Fruit fly (Drosophila melanogaster) whole organism, embryonic: ENCODE data around the gene ATPsyngamma.

Source experiments
- CG10147 ChIP-seq: fragments of 200-800 bp; sonication (Bioruptor generic); optimal IDR thresholded peaks from 2 replicates; lab custom pipeline; 2019; ENCODE audit warnings: missing biosample characterization, mild to moderate bottlenecking, missing genetic modification characterization, moderate library complexity
- CG11696 ChIP-seq: fragments of 200-800 bp; sonication (Bioruptor generic); IDR thresholded peaks from 2 replicates; pipeline ENCODE4 v1.3.6; 2022; ENCODE audit warnings: missing biosample characterization, missing genetic modification characterization
- CG12236 ChIP-seq: fragments of 200-800 bp; sonication (Bioruptor generic); optimal IDR thresholded peaks from 2 replicates; lab custom pipeline; 2016; ENCODE audit warnings: missing biosample characterization, missing genetic modification characterization
- CG13894 ChIP-seq: fragments of 200-800 bp; sonication (Bioruptor generic); optimal IDR thresholded peaks from 3 replicates; lab custom pipeline; 2018; ENCODE audit warnings: missing biosample characterization, mild to moderate bottlenecking, missing genetic modification characterization, moderate library complexity
- CG15514 ChIP-seq: fragments of 200-800 bp; sonication (Bioruptor generic); optimal IDR thresholded peaks from 3 replicates; lab custom pipeline; 2017; ENCODE audit warnings: missing biosample characterization, missing genetic modification characterization, mild to moderate bottlenecking, moderate library complexity, missing genetic modification reagents
- CG18599 ChIP-seq: fragments of 200-800 bp; sonication (Bioruptor generic); optimal IDR thresholded peaks from 3 replicates; lab custom pipeline; 2017; ENCODE audit warnings: missing biosample characterization, missing genetic modification characterization, mild to moderate bottlenecking, moderate library complexity, missing genetic modification reagents
- CG2678 ChIP-seq: fragments of 200-800 bp; sonication (Bioruptor generic); optimal IDR thresholded peaks from 3 replicates; lab custom pipeline; 2019; ENCODE audit warnings: missing biosample characterization, mild to moderate bottlenecking, missing genetic modification characterization, moderate library complexity
- CG2712 ChIP-seq: fragments of 200-800 bp; optimal IDR thresholded peaks from 3 replicates; lab custom pipeline; 2019; ENCODE audit warnings: missing biosample characterization, mild to moderate bottlenecking, missing genetic modification characterization, moderate library complexity
- CG31388 ChIP-seq: fragments of 200-800 bp; sonication (Bioruptor generic); optimal IDR thresholded peaks from 2 replicates; lab custom pipeline; 2016; ENCODE audit warnings: missing biosample characterization, missing genetic modification characterization
- CG32767 ChIP-seq: fragments of 200-800 bp; sonication (Bioruptor generic); IDR thresholded peaks from 2 replicates; pipeline ENCODE4 v1.3.6; 2022; ENCODE audit warnings: missing biosample characterization, missing genetic modification characterization
- CG3847 ChIP-seq: fragments of 200-800 bp; sonication (Bioruptor generic); IDR thresholded peaks from 2 replicates; pipeline ENCODE4 v1.3.6; 2022; ENCODE audit warnings: missing biosample characterization, missing genetic modification characterization
- CG42726 ChIP-seq: fragments of 200-800 bp; sonication (Bioruptor generic); IDR thresholded peaks from 2 replicates; pipeline ENCODE4 v1.3.6; 2022; ENCODE audit warnings: missing biosample characterization, missing genetic modification characterization; ENCODE audit not compliant: partially characterized antibody
- CG6175 ChIP-seq: fragments of 200-800 bp; sonication (Bioruptor generic); IDR thresholded peaks from 3 replicates; pipeline ENCODE4 v1.3.6; 2022; ENCODE audit warnings: missing biosample characterization, missing genetic modification characterization
- CG7745 ChIP-seq: fragments of 200-800 bp; sonication (Bioruptor generic); optimal IDR thresholded peaks from 2 replicates; lab custom pipeline; 2018; ENCODE audit warnings: missing biosample characterization, mild to moderate bottlenecking, missing genetic modification characterization, moderate library complexity
- CG7839 ChIP-seq: fragments of 200-800 bp; sonication (Bioruptor generic); optimal IDR thresholded peaks from 3 replicates; lab custom pipeline; 2018; ENCODE audit warnings: missing biosample characterization, mild to moderate bottlenecking, missing genetic modification characterization, moderate library complexity
- CG7987 ChIP-seq: fragments of 200-800 bp; sonication (Bioruptor generic); optimal IDR thresholded peaks from 2 replicates; lab custom pipeline; 2018; ENCODE audit warnings: missing biosample characterization, mild to moderate bottlenecking, missing genetic modification characterization, moderate library complexity
- Dref ChIP-seq: fragments of 200-800 bp; sonication (Bioruptor generic); IDR thresholded peaks from 2 replicates; pipeline ENCODE4 v1.3.6; 2022; ENCODE audit warnings: missing biosample characterization, missing genetic modification characterization
- Ets97D ChIP-seq: fragments of 200-800 bp; sonication (Bioruptor generic); optimal IDR thresholded peaks from 3 replicates; lab custom pipeline; 2016; ENCODE audit warnings: missing biosample characterization, missing genetic modification characterization
- Fer3 ChIP-seq: fragments of 200-800 bp; sonication (Bioruptor generic); optimal IDR thresholded peaks from 2 replicates; lab custom pipeline; 2018; ENCODE audit warnings: missing biosample characterization, mild to moderate bottlenecking, missing genetic modification characterization, moderate library complexity
- HLHmδ ChIP-seq: fragments of 200-800 bp; sonication (Bioruptor generic); optimal IDR thresholded peaks from 2 replicates; lab custom pipeline; 2018; ENCODE audit warnings: missing biosample characterization, mild to moderate bottlenecking, missing genetic modification characterization, moderate library complexity
- Hey ChIP-seq: fragments of 200-800 bp; sonication (Bioruptor generic); optimal IDR thresholded peaks from 3 replicates; lab custom pipeline; 2018; ENCODE audit warnings: missing biosample characterization, mild to moderate bottlenecking, missing genetic modification characterization
- HmgZ ChIP-seq: fragments of 200-800 bp; sonication (Bioruptor generic); optimal IDR thresholded peaks from 2 replicates; lab custom pipeline; 2018; ENCODE audit warnings: missing biosample characterization, mild to moderate bottlenecking, missing genetic modification characterization
- Hr78 ChIP-seq, 2 experiments: fragments of 200-800 bp in 1 of 2; fragments of >200 bp in 1 of 2; sonication (Bioruptor generic) in 1 of 2; optimal IDR thresholded peaks; 2 replicates each; lab custom pipeline; 2017 to 2019; ENCODE audit warnings: missing biosample characterization in 2 of 2, missing genetic modification characterization in 2 of 2, mild to moderate bottlenecking in 1 of 2, moderate library complexity in 1 of 2
- Jarid2 ChIP-seq: fragments of 200-800 bp; sonication (Bioruptor generic); optimal IDR thresholded peaks from 3 replicates; lab custom pipeline; 2017; ENCODE audit warnings: mild to moderate bottlenecking, missing biosample characterization, missing genetic modification reagents, missing genetic modification characterization
- Meics ChIP-seq: fragments of 200-800 bp; sonication (Bioruptor generic); optimal IDR thresholded peaks from 2 replicates; lab custom pipeline; 2017; ENCODE audit warnings: missing biosample characterization, mild to moderate bottlenecking, missing genetic modification characterization
- Opbp ChIP-seq: fragments of 200-800 bp; sonication (Bioruptor generic); IDR thresholded peaks from 3 replicates; pipeline ENCODE4 v1.3.6; 2022; ENCODE audit warnings: missing biosample characterization, missing genetic modification characterization; ENCODE audit not compliant: partially characterized antibody
- al ChIP-seq: fragments of 200-800 bp; sonication (Bioruptor generic); IDR thresholded peaks from 2 replicates; pipeline ENCODE4 v1.3.6; 2022; ENCODE audit warnings: missing biosample characterization, missing genetic modification characterization
- az2 ChIP-seq: fragments of 200-800 bp; sonication (Bioruptor generic); optimal IDR thresholded peaks from 3 replicates; lab custom pipeline; 2016; ENCODE audit warnings: missing biosample characterization, missing genetic modification characterization
- bab2 ChIP-seq: fragments of 200-800 bp; sonication (Bioruptor generic); optimal IDR thresholded peaks from 2 replicates; lab custom pipeline; 2016; ENCODE audit warnings: missing biosample characterization, missing genetic modification characterization
- cg ChIP-seq: fragments of 200-800 bp; sonication (Bioruptor generic); optimal IDR thresholded peaks from 3 replicates; lab custom pipeline; 2019; ENCODE audit warnings: missing biosample characterization, mild to moderate bottlenecking, missing genetic modification characterization, moderate library complexity
- gt ChIP-seq: fragments of 200-800 bp; sonication (Bioruptor generic); IDR thresholded peaks from 2 replicates; pipeline ENCODE4 v1.3.6; 2022; ENCODE audit warnings: missing biosample characterization, missing genetic modification characterization
- her ChIP-seq: fragments of 200-800 bp; sonication (Bioruptor generic); optimal IDR thresholded peaks from 2 replicates; lab custom pipeline; 2016; ENCODE audit warnings: missing biosample characterization, missing genetic modification characterization
- jing ChIP-seq: fragments of 200-800 bp; sonication (Bioruptor generic); optimal IDR thresholded peaks from 2 replicates; lab custom pipeline; 2018; ENCODE audit warnings: missing biosample characterization, mild to moderate bottlenecking, missing genetic modification characterization
- lilli ChIP-seq: fragments of 200-800 bp; sonication (Bioruptor generic); optimal IDR thresholded peaks from 3 replicates; lab custom pipeline; 2016; ENCODE audit warnings: missing biosample characterization, missing genetic modification characterization
- maf-S ChIP-seq: fragments of 200-800 bp; sonication (Bioruptor generic); optimal IDR thresholded peaks from 2 replicates; lab custom pipeline; 2016; ENCODE audit warnings: missing biosample characterization, missing genetic modification characterization
- onecut ChIP-seq: fragments of 200-800 bp; sonication (Bioruptor generic); IDR thresholded peaks from 2 replicates; pipeline ENCODE4 v1.3.6; 2022; ENCODE audit warnings: missing biosample characterization, missing genetic modification characterization
- pnt ChIP-seq: fragments of 200-800 bp; sonication (Bioruptor generic); optimal IDR thresholded peaks from 3 replicates; lab custom pipeline; 2016; ENCODE audit warnings: missing biosample characterization, missing genetic modification characterization
- rib ChIP-seq: fragments of 200-800 bp; sonication (Bioruptor generic); IDR thresholded peaks from 2 replicates; pipeline ENCODE4 v1.3.6; 2022; ENCODE audit warnings: missing biosample characterization, missing genetic modification characterization
- schlank ChIP-seq: fragments of 200-800 bp; sonication (Bioruptor generic); optimal IDR thresholded peaks from 2 replicates; lab custom pipeline; 2018; ENCODE audit warnings: missing biosample characterization, mild to moderate bottlenecking, missing genetic modification characterization
- sd ChIP-seq: fragments of 200-800 bp; sonication (Bioruptor generic); optimal IDR thresholded peaks from 3 replicates; lab custom pipeline; 2018; ENCODE audit warnings: missing biosample characterization, mild to moderate bottlenecking, missing genetic modification characterization, moderate library complexity
- sens ChIP-seq: fragments of 200-800 bp; sonication (Bioruptor generic); peaks from one replicate; lab custom pipeline; 2016; ENCODE audit warnings: missing biosample characterization, missing genetic modification characterization
- sob ChIP-seq: fragments of 200-800 bp; sonication (Bioruptor generic); IDR thresholded peaks from 2 replicates; pipeline ENCODE4 v1.3.6; 2022; ENCODE audit warnings: missing biosample characterization, missing genetic modification characterization
- sqz ChIP-seq: fragments of 200-800 bp; sonication (Bioruptor generic); optimal IDR thresholded peaks from 3 replicates; lab custom pipeline; 2018; ENCODE audit warnings: missing biosample characterization, mild to moderate bottlenecking, missing genetic modification characterization
- ssp ChIP-seq: fragments of 200-800 bp; sonication (Bioruptor generic); IDR thresholded peaks from 2 replicates; pipeline ENCODE4 v1.3.6; 2022; ENCODE audit warnings: missing biosample characterization, missing genetic modification characterization
- unc-4 ChIP-seq: fragments of 200-800 bp; sonication (Bioruptor generic); IDR thresholded peaks from 2 replicates; pipeline ENCODE4 v1.3.6; 2022; ENCODE audit warnings: missing biosample characterization, missing genetic modification characterization; ENCODE audit not compliant: partially characterized antibody
- unpg ChIP-seq: fragments of 200-800 bp; sonication (Bioruptor generic); optimal IDR thresholded peaks from 3 replicates; lab custom pipeline; 2018; ENCODE audit warnings: missing biosample characterization, mild to moderate bottlenecking, missing genetic modification characterization, moderate library complexity
- wek ChIP-seq: fragments of 200-800 bp; sonication (Bioruptor generic); optimal IDR thresholded peaks from 3 replicates; lab custom pipeline; 2018; ENCODE audit warnings: missing biosample characterization, mild to moderate bottlenecking, missing genetic modification characterization, moderate library complexity
- zen2 ChIP-seq: fragments of 200-800 bp; sonication (Bioruptor generic); IDR thresholded peaks from 3 replicates; pipeline ENCODE4 v1.3.6; 2022; ENCODE audit warnings: missing biosample characterization, missing genetic modification characterization; ENCODE audit not compliant: partially characterized antibody
- zfh1 ChIP-seq: fragments of 200-800 bp; sonication (Bioruptor generic); IDR thresholded peaks from 3 replicates; pipeline ENCODE4 v1.3.6; 2022; ENCODE audit warnings: missing biosample characterization, missing genetic modification characterization

The ATPsyngamma gene

dm6 chr3R:29778139-29778984 is 29.4 kb upstream of the ATPsyngamma start (continued):
- no peak for TF ChIP-seq al (GFP tag; lab: Robert Waterston, UW)
- no peak for TF ChIP-seq jing (GFP tag; lab: Kevin White, UChicago)
- no peak for TF ChIP-seq Dref
- TF ChIP-seq lilli, result no peak
- no peak for TF ChIP-seq az2 (GFP tag; lab: Kevin White, UChicago)
- TF ChIP-seq unpg (GFP tag; lab: Kevin White, UChicago), result no peak
- TF ChIP-seq CG31388, result no peak
- TF ChIP-seq HLHmδ, result no peak
- TF ChIP-seq onecut (GFP tag; lab: Robert Waterston, UW), result no peak
- no peak for TF ChIP-seq CG12236 (GFP tag; lab: Kevin White, UChicago)
- no peak for TF ChIP-seq Meics (GFP tag; lab: Kevin White, UChicago)
- no peak for TF ChIP-seq zen2 (GFP tag; lab: Robert Waterston, UW)
- no peak for TF ChIP-seq ssp
- no peak for TF ChIP-seq zfh1 (GFP tag; lab: Robert Waterston, UW)
- TF ChIP-seq Jarid2 (GFP tag; lab: Kevin White, UChicago), result no peak
- no peak for TF ChIP-seq wek
- peak; percentile 68 for TF ChIP-seq CG13894
- no peak for TF ChIP-seq CG7987 (GFP tag; lab: Kevin White, UChicago)
- no peak for TF ChIP-seq sqz
- peak; percentile 67 for TF ChIP-seq sd (tag; lab: Kevin White, UChicago)
- TF ChIP-seq CG18599 (GFP tag; lab: Kevin White, UChicago), result no peak
- no peak for TF ChIP-seq CG32767 (GFP tag; lab: Robert Waterston, UW)
- no peak for TF ChIP-seq sob (GFP tag; lab: Robert Waterston, UW)
- TF ChIP-seq CG42726, result no peak
- TF ChIP-seq bab2 (GFP tag; lab: Kevin White, UChicago), result no peak
- TF ChIP-seq Hey (tag; lab: Kevin White, UChicago), result no peak
- no peak for TF ChIP-seq CG11696 (GFP tag; lab: Robert Waterston, UW)
- no peak for TF ChIP-seq CG7839
- peak; percentile 42; the same call in 1 of the 2 replicates for TF ChIP-seq unc-4 (GFP tag; lab: Robert Waterston, UW)
- TF ChIP-seq CG2678 (tag; lab: Kevin White, UChicago), result no peak
- no peak for TF ChIP-seq CG2712 (tag; lab: Kevin White, UChicago)
- TF ChIP-seq CG15514, result peak; percentile 29
- no peak for TF ChIP-seq CG3847 (GFP tag; lab: Robert Waterston, UW)
- TF ChIP-seq Hr78 (GFP tag; optimal IDR thresholded peaks at IDR 0.05; lab: Kevin White, UChicago), result no peak
- peak; percentile 44 for TF ChIP-seq cg (GFP tag; lab: Kevin White, UChicago)
- TF ChIP-seq CG6175 (GFP tag; lab: Robert Waterston, UW), result peak; percentile 58; the same call in 1 of the 3 replicates
- TF ChIP-seq her, result no peak
- TF ChIP-seq CG7745 (tag; lab: Kevin White, UChicago), result no peak
- no peak for TF ChIP-seq sens
- peak; percentile 49; the same call in 1 of the 2 replicates for TF ChIP-seq rib (GFP tag; lab: Robert Waterston, UW)
- TF ChIP-seq CG10147 (GFP tag; lab: Kevin White, UChicago), result no peak
- no peak for TF ChIP-seq Fer3
- TF ChIP-seq HmgZ, result no peak
- no peak for TF ChIP-seq gt (GFP tag; lab: Robert Waterston, UW)
- no peak for TF ChIP-seq Ets97D (GFP tag; lab: Kevin White, UChicago)
- no peak for TF ChIP-seq maf-S (GFP tag; lab: Kevin White, UChicago)
- TF ChIP-seq Opbp, result no peak
- TF ChIP-seq pnt (GFP tag; lab: Kevin White, UChicago), result no peak
- TF ChIP-seq schlank, result no peak
